Worm (Caenorhabditis elegans) whole organism, young adult: Measurements from ENCODE around the gene K12H4.7.

ENCODE experiments used
- B0035.1 ChIP-seq: sonication (generic microtip); optimal IDR thresholded peaks from 2 replicates; lab custom pipeline; 2016; ENCODE audit warnings: missing genetic modification characterization, mild to moderate bottlenecking, missing compliant biosample characterization, missing genotype, missing genetic modification reagents
- B0336.3 ChIP-seq: fragments of 200-800 bp; sonication (Bioruptor generic); IDR thresholded peaks from 2 replicates; pipeline ENCODE4 v1.3.6; 2022; ENCODE audit warnings: missing genetic modification characterization, missing compliant biosample characterization
- F23B12.7 ChIP-seq: sonication (generic microtip); optimal IDR thresholded peaks from 2 replicates; lab custom pipeline; 2017; ENCODE audit warnings: missing genetic modification characterization, mild to moderate bottlenecking, missing compliant biosample characterization, antibody characterized with exemption, moderate library complexity; ENCODE audit not compliant: insufficient read depth
- F39B2.1 ChIP-seq: fragments of 200-800 bp; sonication (Bioruptor generic); IDR thresholded peaks from 2 replicates; pipeline ENCODE4 v1.3.6; 2022; ENCODE audit warnings: missing genetic modification reagents, missing genetic modification characterization, missing compliant biosample characterization
- F52B5.7 ChIP-seq: sonication (generic microtip); optimal IDR thresholded peaks from 2 replicates; lab custom pipeline; 2016; ENCODE audit warnings: mild to moderate bottlenecking, missing genetic modification characterization, missing compliant biosample characterization
- ama-1 ChIP-seq, 3 experiments: fragments of 150-350 bp in 1 of 3; sonication (generic microtip) in 2 of 3; optimal IDR thresholded peaks; 2 replicates each; lab custom pipeline; 2014 to 2018; ENCODE audit warnings: missing biosample characterization in 2 of 3, missing genetic modification characterization in 2 of 3, missing genetic modification reagents in 2 of 3
- athp-1 ChIP-seq: sonication (generic microtip); optimal IDR thresholded peaks from 2 replicates; lab custom pipeline; 2017; ENCODE audit warnings: mild to moderate bottlenecking, missing genetic modification characterization, missing compliant biosample characterization
- attf-3 ChIP-seq: fragments of 200-800 bp; sonication (Bioruptor generic); conservative IDR thresholded peaks from 2 replicates; pipeline ENCODE4 v1.3.6; 2022; ENCODE audit warnings: missing genetic modification reagents, missing genetic modification characterization, missing compliant biosample characterization
- attf-6 ChIP-seq: fragments of 200-800 bp; sonication (Bioruptor generic); IDR thresholded peaks from 2 replicates; pipeline ENCODE4 v1.3.6; 2022; ENCODE audit warnings: missing genetic modification reagents, missing genetic modification characterization, missing compliant biosample characterization
- bed-2 ChIP-seq: fragments of 200-800 bp; sonication (Bioruptor generic); IDR thresholded peaks from 2 replicates; pipeline ENCODE4 v1.3.6; 2022; ENCODE audit warnings: missing genetic modification reagents, missing genetic modification characterization, missing compliant biosample characterization
- ccch-3 ChIP-seq: fragments of 200-800 bp; sonication (Bioruptor generic); optimal IDR thresholded peaks from 2 replicates; lab custom pipeline; 2018; ENCODE audit warnings: mild to moderate bottlenecking, missing genetic modification characterization, missing compliant biosample characterization
- cebp-2 ChIP-seq: fragments of 200-800 bp; sonication (Bioruptor generic); IDR thresholded peaks from 2 replicates; pipeline ENCODE4 v1.3.6; 2022; ENCODE audit warnings: missing genetic modification characterization, missing compliant biosample characterization
- ceh-100 ChIP-seq: fragments of 200-800 bp; sonication (Bioruptor generic); IDR thresholded peaks from 2 replicates; pipeline ENCODE4 v1.3.6; 2022; ENCODE audit warnings: missing genetic modification reagents, missing genetic modification characterization, missing compliant biosample characterization
- ceh-27 ChIP-seq: fragments of 200-800 bp; sonication (Bioruptor generic); optimal IDR thresholded peaks from 2 replicates; lab custom pipeline; 2018; ENCODE audit warnings: mild to moderate bottlenecking, missing genetic modification characterization, moderate library complexity, missing compliant biosample characterization
- ceh-79 ChIP-seq: sonication (generic microtip); optimal IDR thresholded peaks from 2 replicates; lab custom pipeline; 2017; ENCODE audit warnings: mild to moderate bottlenecking, missing genetic modification characterization, missing compliant biosample characterization
- ceh-91 ChIP-seq: fragments of 200-800 bp; sonication (Bioruptor generic); IDR thresholded peaks from 2 replicates; pipeline ENCODE4 v1.3.6; 2022; ENCODE audit warnings: missing genetic modification reagents, missing genetic modification characterization, missing compliant biosample characterization
- dpff-1 ChIP-seq: sonication (generic microtip); optimal IDR thresholded peaks from 2 replicates; lab custom pipeline; 2017; ENCODE audit warnings: mild to moderate bottlenecking, missing genetic modification characterization, missing compliant biosample characterization
- efl-1 ChIP-seq: fragments of 150-350 bp; optimal IDR thresholded peaks from 2 replicates; lab custom pipeline; 2014; ENCODE audit warnings: missing biosample characterization, missing genetic modification reagents, missing genetic modification characterization
- egl-18 ChIP-seq: fragments of 200-800 bp; sonication (Bioruptor generic); IDR thresholded peaks from 2 replicates; pipeline ENCODE4 v1.3.6; 2022; ENCODE audit warnings: missing genetic modification reagents, missing genetic modification characterization, missing compliant biosample characterization
- egl-44 ChIP-seq: fragments of 200-800 bp; sonication (Bioruptor generic); IDR thresholded peaks from 2 replicates; pipeline ENCODE4 v1.3.6; 2022; ENCODE audit warnings: missing genetic modification reagents, missing genetic modification characterization, missing compliant biosample characterization
- him-1 ChIP-seq: sonication (generic microtip); optimal IDR thresholded peaks from 2 replicates; lab custom pipeline; 2016; ENCODE audit warnings: missing genotype, missing genetic modification reagents, missing genetic modification characterization, missing compliant biosample characterization
- hlh-12 ChIP-seq: sonication (generic microtip); optimal IDR thresholded peaks from 2 replicates; lab custom pipeline; 2016; ENCODE audit warnings: missing genetic modification characterization, missing compliant biosample characterization
- hrde-1 ChIP-seq: sonication (generic microtip); optimal IDR thresholded peaks from 2 replicates; lab custom pipeline; 2016; ENCODE audit warnings: missing genetic modification characterization, mild to moderate bottlenecking, missing compliant biosample characterization, moderate library complexity, missing genotype, missing genetic modification reagents, borderline replicate concordance
- lsl-1 ChIP-seq: fragments of 200-800 bp; sonication (Bioruptor generic); optimal IDR thresholded peaks from 2 replicates; lab custom pipeline; 2018; ENCODE audit warnings: mild to moderate bottlenecking, missing genetic modification characterization, moderate library complexity, missing compliant biosample characterization
- madf-6 ChIP-seq: fragments of 200-800 bp; sonication (Bioruptor generic); IDR thresholded peaks from 2 replicates; pipeline ENCODE4 v1.3.6; 2022; ENCODE audit warnings: missing genetic modification reagents, missing genetic modification characterization, missing compliant biosample characterization
- mxl-1 ChIP-seq: sonication (generic microtip); optimal IDR thresholded peaks from 2 replicates; lab custom pipeline; 2016; ENCODE audit warnings: missing genetic modification characterization, missing compliant biosample characterization
- nfya-1 ChIP-seq: sonication (generic microtip); optimal IDR thresholded peaks from 2 replicates; lab custom pipeline; 2017; ENCODE audit warnings: antibody characterized with exemption, missing compliant biosample characterization, missing genetic modification characterization, borderline replicate concordance; ENCODE audit not compliant: insufficient read depth
- nfya-2 ChIP-seq: fragments of 200-800 bp; sonication (Bioruptor generic); IDR thresholded peaks from 2 replicates; pipeline ENCODE4 v1.3.6; 2022; ENCODE audit warnings: missing genetic modification reagents, missing genetic modification characterization, missing compliant biosample characterization
- nfyb-1 ChIP-seq: fragments of 200-800 bp; sonication (Bioruptor generic); IDR thresholded peaks from 2 replicates; pipeline ENCODE4 v1.3.6; 2022; ENCODE audit warnings: missing genetic modification reagents, missing genetic modification characterization, missing compliant biosample characterization
- nhr-120 ChIP-seq: fragments of 200-800 bp; sonication (Bioruptor generic); IDR thresholded peaks from 2 replicates; pipeline ENCODE4 v1.3.6; 2022; ENCODE audit warnings: missing genetic modification characterization, missing compliant biosample characterization
- rcor-1 ChIP-seq: fragments of 200-800 bp; sonication (Bioruptor generic); IDR thresholded peaks from 2 replicates; pipeline ENCODE4 v1.3.6; 2022; ENCODE audit warnings: missing genetic modification reagents, missing genetic modification characterization, missing compliant biosample characterization
- rec-8 ChIP-seq, 2 experiments: sonication (generic microtip); optimal IDR thresholded peaks; 2 replicates each; lab custom pipeline; 2016; ENCODE audit warnings: mild to moderate bottlenecking in 2 of 2, missing genetic modification characterization in 2 of 2, missing genetic modification reagents in 2 of 2, missing genotype in 2 of 2, missing biosample characterization in 1 of 2, missing compliant biosample characterization in 1 of 2, moderate library complexity in 1 of 2
- repo-1 ChIP-seq: sonication (generic microtip); optimal IDR thresholded peaks from 2 replicates; lab custom pipeline; 2017; ENCODE audit warnings: mild to moderate bottlenecking, missing genetic modification characterization, missing compliant biosample characterization
- sea-2 ChIP-seq: fragments of 200-800 bp; sonication (Bioruptor generic); IDR thresholded peaks from 2 replicates; pipeline ENCODE4 v1.3.6; 2022; ENCODE audit warnings: missing genetic modification characterization, missing compliant biosample characterization
- snpc-3.4 ChIP-seq: sonication (generic microtip); optimal IDR thresholded peaks from 2 replicates; lab custom pipeline; 2017; ENCODE audit warnings: missing genetic modification characterization, mild to moderate bottlenecking, missing compliant biosample characterization, antibody characterized with exemption, moderate library complexity, missing genotype, missing genetic modification reagents
- somi-1 ChIP-seq: fragments of 200-800 bp; sonication (Bioruptor generic); optimal IDR thresholded peaks from 2 replicates; lab custom pipeline; 2018; ENCODE audit warnings: mild to moderate bottlenecking, missing genetic modification characterization, missing compliant biosample characterization
- tbx-9 ChIP-seq: sonication (generic microtip); optimal IDR thresholded peaks from 2 replicates; lab custom pipeline; 2016; ENCODE audit warnings: borderline replicate concordance, missing genetic modification characterization, inconsistent platforms, missing compliant biosample characterization
- unc-130 ChIP-seq: sonication (generic microtip); optimal IDR thresholded peaks from 2 replicates; lab custom pipeline; 2016; ENCODE audit warnings: missing genetic modification reagents, missing genetic modification characterization, missing compliant biosample characterization
- unc-62 ChIP-seq: fragments of 150-350 bp; optimal IDR thresholded peaks from 2 replicates; lab custom pipeline; 2014; ENCODE audit warnings: missing biosample characterization, missing genetic modification reagents, missing genetic modification characterization
- zim-3 ChIP-seq: sonication (generic microtip); optimal IDR thresholded peaks from 2 replicates; lab custom pipeline; 2017; ENCODE audit warnings: mild to moderate bottlenecking, missing genetic modification characterization, moderate library complexity, missing compliant biosample characterization
- ztf-18 ChIP-seq: sonication (generic microtip); optimal IDR thresholded peaks from 2 replicates; lab custom pipeline; 2016; ENCODE audit warnings: missing genotype, mild to moderate bottlenecking, missing genetic modification characterization, missing compliant biosample characterization
- ztf-22 ChIP-seq: fragments of 200-800 bp; sonication (Bioruptor generic); optimal IDR thresholded peaks from 2 replicates; lab custom pipeline; 2018; ENCODE audit warnings: mild to moderate bottlenecking, missing genetic modification characterization, moderate library complexity, missing compliant biosample characterization
- ztf-25 ChIP-seq: fragments of 200-800 bp; sonication (Bioruptor generic); IDR thresholded peaks from 2 replicates; pipeline ENCODE4 v1.3.6; 2022; ENCODE audit warnings: missing genetic modification reagents, missing genetic modification characterization, missing compliant biosample characterization
- ztf-28 ChIP-seq: fragments of 200-800 bp; sonication (Bioruptor generic); IDR thresholded peaks from 2 replicates; pipeline ENCODE4 v1.3.6; 2022; ENCODE audit warnings: missing genetic modification reagents, missing genetic modification characterization, missing compliant biosample characterization
- ztf-6 ChIP-seq: fragments of 200-800 bp; sonication (Bioruptor generic); IDR thresholded peaks from 2 replicates; pipeline ENCODE4 v1.3.6; 2022; ENCODE audit warnings: missing genetic modification reagents, missing genetic modification characterization, missing compliant biosample characterization

K12H4.7 gene

ce11 chrIII:8036050-8036449 is 14.8 kb downstream of the K12H4.7 start:
- TF ChIP-seq hlh-12 (tag; lab: Kevin White, UChicago): no peak
- no peak for TF ChIP-seq efl-1 (GFP tag; lab: Kevin White, UChicago)
- TF ChIP-seq repo-1: no peak
- TF ChIP-seq ztf-18 (tag; lab: Kevin White, UChicago): no peak
- TF ChIP-seq rec-8 (tag; optimal IDR thresholded peaks at IDR 0.05; lab: Kevin White, UChicago): no peak
- no peak for TF ChIP-seq athp-1
- TF ChIP-seq nfyb-1 (GFP tag; lab: Robert Waterston, UW): no peak
- TF ChIP-seq, all 124 proteins: peak for 0

ce11 chrIII:8033534-8033933 is 17.3 kb downstream of the K12H4.7 start, which contains the start of gene F44B9.10:
F44B9.10 (minus strand) TSS chrIII:8033634.
- TF ChIP-seq dpff-1 (tag; lab: Kevin White, UChicago): no peak
- TF ChIP-seq ccch-3 (GFP tag; lab: Kevin White, UChicago): no peak
- no peak for TF ChIP-seq nfya-2
- no peak for TF ChIP-seq hrde-1 (tag; lab: Kevin White, UChicago)
- no peak for TF ChIP-seq unc-62 (GFP tag; lab: Kevin White, UChicago)
- TF ChIP-seq, all 124 proteins: peak for 0

- TF ChIP-seq egl-44 (GFP tag; lab: Robert Waterston, UW) (no peak), attf-6 (no peak), lsl-1 (no peak), ztf-6 (GFP tag; lab: Robert Waterston, UW) (no peak), ceh-100 (GFP tag; lab: Robert Waterston, UW) (no peak), nfya-1 (tag; lab: Kevin White, UChicago) (no peak), somi-1 (no peak), unc-130 (GFP tag; lab: Kevin White, UChicago) (no peak), ztf-28 (GFP tag; lab: Robert Waterston, UW) (no peak), ceh-91 (GFP tag; lab: Robert Waterston, UW) (no peak), ztf-25 (GFP tag; lab: Robert Waterston, UW) (no peak), ama-1 (optimal IDR thresholded peaks at IDR 0.05; lab: Kevin White, UChicago) (no peak), ama-1 (GFP tag; optimal IDR thresholded peaks at IDR 0.05; lab: Kevin White, UChicago) (no peak), rcor-1 (GFP tag; lab: Robert Waterston, UW) (no peak), egl-18 (no peak), madf-6 (GFP tag; lab: Robert Waterston, UW) (no peak), F23B12.7 (tag; lab: Kevin White, UChicago) (no peak), cebp-2 (GFP tag; lab: Robert Waterston, UW) (no peak), bed-2 (GFP tag; lab: Robert Waterston, UW) (no peak), ceh-79 (tag; lab: Kevin White, UChicago) (no peak)
- TF ChIP-seq, all 124 proteins: peak for 0
Measured at ce11 chrIII:8030963-8031362, 19.9 kb downstream of the K12H4.7 start, which contains the start of gene F44B9.9. F44B9.9 (minus strand) TSS chrIII:8031063.

ce11 chrIII:8029487-8029886 is 21.4 kb downstream of the K12H4.7 start, which contains the start of gene F44B9.8:
F44B9.8 (minus strand) TSS chrIII:8029649.
- TF ChIP-seq ztf-22 (GFP tag; lab: Kevin White, UChicago) (no peak), snpc-3.4 (tag; lab: Kevin White, UChicago) (no peak), tbx-9 (tag; lab: Kevin White, UChicago) (no peak), F52B5.7 (tag; lab: Kevin White, UChicago) (no peak), mxl-1 (tag; lab: Kevin White, UChicago) (no peak), nhr-120 (GFP tag; lab: Robert Waterston, UW) (no peak), egl-18 (no peak), B0336.3 (GFP tag; lab: Robert Waterston, UW) (no peak), hrde-1 (tag; lab: Kevin White, UChicago) (no peak), unc-130 (GFP tag; lab: Kevin White, UChicago) (no peak), ceh-27 (no peak), ztf-25 (GFP tag; lab: Robert Waterston, UW) (no peak), him-1 (tag; lab: Kevin White, UChicago) (no peak), B0035.1 (no peak), zim-3 (tag; lab: Kevin White, UChicago) (no peak), F39B2.1 (no peak), attf-3 (GFP tag; lab: Robert Waterston, UW) (no peak), sea-2 (GFP tag; lab: Robert Waterston, UW) (no peak)
